Fruit fly (Drosophila melanogaster): ENCODE results near the gene CG32278.

The CG32278 gene

DNA sequence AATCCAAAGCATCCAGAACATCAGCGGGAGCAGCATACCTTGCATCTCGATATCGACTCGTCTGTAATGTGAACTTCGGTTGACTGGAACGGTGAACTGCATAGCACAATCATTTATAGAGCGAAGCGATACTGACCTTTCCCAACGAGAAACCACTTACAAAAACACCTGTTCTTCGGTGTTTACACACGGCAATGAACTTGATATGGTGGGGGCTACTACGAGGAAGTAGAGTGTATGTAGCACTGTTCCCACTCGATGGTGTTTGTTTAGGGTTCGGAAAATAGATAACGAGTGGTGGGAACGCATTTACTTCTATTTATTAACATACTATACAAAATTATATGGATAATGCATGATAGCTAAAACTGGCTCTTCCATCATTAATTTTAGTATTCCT lies 39.8 kb downstream of the CG32278 start, which contains the start of the genes CG32269 and CG32270:
CG32269 (minus strand) TSS at position 91 of the 400 bp plus-strand sequence.
CG32270 (minus strand) TSS at position 91 of the 400 bp plus-strand sequence.
- TF ChIP-seq acj6 (GFP tag; optimal IDR thresholded peaks at IDR 0.05): no peak
- TF ChIP-seq CG11762 (GFP tag; optimal IDR thresholded peaks at IDR 0.05; ENCODE audit: insufficient read depth): no peak
- no peak for TF ChIP-seq CG4318 (GFP tag; optimal IDR thresholded peaks at IDR 0.05)
- TF ChIP-seq pdm3 (GFP tag; optimal IDR thresholded peaks at IDR 0.05): no peak
- no peak for TF ChIP-seq spab (GFP tag; optimal IDR thresholded peaks at IDR 0.05)
- TF ChIP-seq dac (GFP tag; optimal IDR thresholded peaks at IDR 0.05): no peak
- TF ChIP-seq achi (GFP tag; optimal IDR thresholded peaks at IDR 0.05): no peak
- no peak for TF ChIP-seq CG6792 (GFP tag; optimal IDR thresholded peaks at IDR 0.05)
- no peak for TF ChIP-seq OdsH (GFP tag; optimal IDR thresholded peaks at IDR 0.05)
- TF ChIP-seq Eip75B (GFP tag; optimal IDR thresholded peaks at IDR 0.05): no peak
- TF ChIP-seq CG32006 (GFP tag; optimal IDR thresholded peaks at IDR 0.05): no peak
- no peak for TF ChIP-seq topi (GFP tag; optimal IDR thresholded peaks at IDR 0.05)
- no peak for TF ChIP-seq CG6808 (GFP tag; optimal IDR thresholded peaks at IDR 0.05)
- TF ChIP-seq svp (GFP tag): no peak
- no peak for TF ChIP-seq CG16779 (tag; optimal IDR thresholded peaks at IDR 0.05)
- no peak for TF ChIP-seq Smox (GFP tag; optimal IDR thresholded peaks at IDR 0.05)
- TF ChIP-seq net (GFP tag; optimal IDR thresholded peaks at IDR 0.05): no peak
- TF ChIP-seq CG11902 (GFP tag; optimal IDR thresholded peaks at IDR 0.05): no peak
- TF ChIP-seq Eip78C (GFP tag): no peak
- TF ChIP-seq Hr38 (GFP tag; optimal IDR thresholded peaks at IDR 0.05): no peak

DNA sequence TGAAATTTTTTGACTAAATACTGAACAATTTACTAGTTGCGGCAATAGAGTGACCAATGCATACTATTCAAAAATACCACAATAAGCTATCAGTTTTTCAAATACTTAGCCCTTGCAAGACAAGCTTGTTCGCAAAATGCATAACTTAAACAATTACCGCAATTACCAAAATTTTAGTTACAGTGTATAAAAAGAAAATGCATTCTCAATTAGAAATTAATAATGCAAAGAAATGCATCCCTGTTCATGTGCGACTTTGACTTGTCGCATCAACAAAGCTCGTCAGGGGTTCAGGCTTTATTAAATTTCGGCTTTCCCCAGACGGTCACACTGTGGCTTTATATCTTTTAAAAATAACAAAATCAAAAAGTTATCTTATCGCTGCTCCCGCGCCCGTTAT lies 49.8 kb downstream of the CG32278 start, which contains the start of the genes hob and nSMase:
hob (minus strand) TSS at position 62 of the 400 bp plus-strand sequence.
nSMase (plus strand) TSS at position 298 of the 400 bp plus-strand sequence.
- TF ChIP-seq svp (GFP tag) (peak; percentile 80), eg (GFP tag; IDR thresholded peaks at IDR 0.05) (no peak)
